Fruit fly (Drosophila melanogaster): ENCODE measurements around the gene CG42594.
A peak's percentile ranks its signal among the peaks of the same experiment; 100 is the strongest.

Gene CG42594

DNA sequence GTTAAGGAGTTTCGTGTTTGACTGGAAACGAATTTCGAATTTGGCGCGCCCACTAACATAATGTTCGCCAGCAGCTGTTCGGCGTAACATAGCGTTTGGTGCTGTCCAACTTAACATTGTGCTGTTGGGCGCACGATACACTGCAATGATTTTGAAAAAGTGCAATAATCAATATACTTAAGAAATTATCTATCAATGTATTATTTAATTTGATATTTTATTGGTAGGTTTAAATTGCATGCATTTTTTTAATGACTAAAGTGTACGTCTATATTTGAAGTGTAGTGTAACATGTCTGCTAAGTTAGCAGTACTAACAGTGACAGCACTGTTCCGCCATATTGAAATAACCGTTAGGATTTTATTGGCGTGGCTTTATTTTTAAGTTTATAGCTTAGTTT, 65.9 kb downstream of the CG42594 start, which contains the start of gene CG6927 (continued):
- no peak for TF ChIP-seq odd (GFP tag; optimal IDR thresholded peaks at IDR 0.05)
- TF ChIP-seq ranshi (GFP tag; IDR thresholded peaks at IDR 0.05) = peak; percentile 91
- no peak for TF ChIP-seq CG9609 (GFP tag; optimal IDR thresholded peaks at IDR 0.05)
- TF ChIP-seq CG7786 (GFP tag; optimal IDR thresholded peaks at IDR 0.05) = no peak
- peak; percentile 52 for TF ChIP-seq D19A (tag; optimal IDR thresholded peaks at IDR 0.05)
- TF ChIP-seq CG3281 (GFP tag; optimal IDR thresholded peaks at IDR 0.05) = peak; percentile 35
- TF ChIP-seq CG10147 (GFP tag; optimal IDR thresholded peaks at IDR 0.05) = peak; percentile 29
- no peak for TF ChIP-seq CG6854 (GFP tag; optimal IDR thresholded peaks at IDR 0.05)
- peak; percentile 69 for TF ChIP-seq pum (GFP tag; optimal IDR thresholded peaks at IDR 0.05)
- peak; percentile 80 for TF ChIP-seq CG9215 (GFP tag; IDR thresholded peaks at IDR 0.05)
- TF ChIP-seq CG9932 (GFP tag; IDR thresholded peaks at IDR 0.05) = peak; percentile 95
- TF ChIP-seq Neu2 (GFP tag; optimal IDR thresholded peaks at IDR 0.05; ENCODE audit: borderline replicate concordance) = no peak
- no peak for TF ChIP-seq Vsx1 (GFP tag; optimal IDR thresholded peaks at IDR 0.05)
- TF ChIP-seq bcd (GFP tag; optimal IDR thresholded peaks at IDR 0.05) = peak; percentile 85
- peak; percentile 84 for TF ChIP-seq CG11504 (tag; optimal IDR thresholded peaks at IDR 0.05)
- no peak for TF ChIP-seq Dip2 (GFP tag; IDR thresholded peaks at IDR 0.05)
- TF ChIP-seq HLH54F (GFP tag; optimal IDR thresholded peaks at IDR 0.05) = no peak
- TF ChIP-seq hb (GFP tag; IDR thresholded peaks at IDR 0.05; ENCODE audit: partially characterized antibody) = no peak
- TF ChIP-seq peb (GFP tag; IDR thresholded peaks at IDR 0.05) = peak; percentile 85
- peak; percentile 89 for TF ChIP-seq phol (tag; optimal IDR thresholded peaks at IDR 0.05)
- TF ChIP-seq Xbp1 (GFP tag; optimal IDR thresholded peaks at IDR 0.05) = peak; percentile 49
- TF ChIP-seq wdn (GFP tag; IDR thresholded peaks at IDR 0.05) = peak; percentile 60
- TF ChIP-seq CG7987 (GFP tag; optimal IDR thresholded peaks at IDR 0.05) = no peak
- peak; percentile 90 for TF ChIP-seq Aef1 (GFP tag; IDR thresholded peaks at IDR 0.05)
- TF ChIP-seq pros (GFP tag; optimal IDR thresholded peaks at IDR 0.05) = no peak
- no peak for TF ChIP-seq CG33213 (GFP tag; optimal IDR thresholded peaks at IDR 0.05)
- peak; percentile 94 for TF ChIP-seq slbo (GFP tag; IDR thresholded peaks at IDR 0.05)
- TF ChIP-seq CG32532 (GFP tag; IDR thresholded peaks at IDR 0.05) = peak; percentile 87
- TF ChIP-seq gcm (GFP tag; optimal IDR thresholded peaks at IDR 0.05) = no peak
- no peak for TF ChIP-seq lov (optimal IDR thresholded peaks at IDR 0.05)
- TF ChIP-seq lov (GFP tag; IDR thresholded peaks at IDR 0.05) = peak; percentile 87
- TF ChIP-seq CG12219 (GFP tag; optimal IDR thresholded peaks at IDR 0.05) = no peak
- TF ChIP-seq CG6272 (GFP tag; IDR thresholded peaks at IDR 0.05) = peak; percentile 84
- no peak for TF ChIP-seq CG34224 (GFP tag; IDR thresholded peaks at IDR 0.05; ENCODE audit: partially characterized antibody)
- TF ChIP-seq Eip74EF (GFP tag; optimal IDR thresholded peaks at IDR 0.05) = no peak
- peak; percentile 9 for TF ChIP-seq D19B (GFP tag; optimal IDR thresholded peaks at IDR 0.05)
- no peak for TF ChIP-seq shn (GFP tag; optimal IDR thresholded peaks at IDR 0.05)
- peak; percentile 87 for TF ChIP-seq CG11695 (GFP tag; IDR thresholded peaks at IDR 0.05)
- TF ChIP-seq HLHmδ (GFP tag; optimal IDR thresholded peaks at IDR 0.05) = no peak
- peak; percentile 72 for TF ChIP-seq kay (GFP tag; optimal IDR thresholded peaks at IDR 0.05)
- TF ChIP-seq cwo (GFP tag; optimal IDR thresholded peaks at IDR 0.05) = peak; percentile 59
- TF ChIP-seq run (tag; optimal IDR thresholded peaks at IDR 0.05) = no peak
- peak; percentile 19 for TF ChIP-seq HmgZ (tag; optimal IDR thresholded peaks at IDR 0.05)
- TF ChIP-seq MESR4 (GFP tag; optimal IDR thresholded peaks at IDR 0.05) = no peak
- peak; percentile 52; the same call in 1 of the 2 replicates for TF ChIP-seq Poxn (GFP tag; IDR thresholded peaks at IDR 0.05)
- no peak for TF ChIP-seq sc (optimal IDR thresholded peaks at IDR 0.05)
- TF ChIP-seq sc (GFP tag; optimal IDR thresholded peaks at IDR 0.05) = no peak
- peak; percentile 75 for TF ChIP-seq CG8281 (tag; optimal IDR thresholded peaks at IDR 0.05)
- TF ChIP-seq CG10209 (GFP tag; optimal IDR thresholded peaks at IDR 0.05) = peak; percentile 69
- TF ChIP-seq dan (GFP tag; IDR thresholded peaks at IDR 0.05) = no peak; the same call in 1 of the 2 replicates
- TF ChIP-seq CG15601 (tag; optimal IDR thresholded peaks at IDR 0.05) = peak; percentile 41

All from whole organism, embryonic.